Worm (Caenorhabditis elegans) whole organism, L1 larva: ENCODE results near the gene srt-73.

Experiments
- F16B12.6 ChIP-seq: fragments of 150-350 bp; optimal IDR thresholded peaks from 2 replicates; lab custom pipeline; 2014; ENCODE audit warnings: missing biosample characterization, missing genetic modification characterization
- ama-1 ChIP-seq: fragments of 150-350 bp; optimal IDR thresholded peaks from 2 replicates; lab custom pipeline; 2014
- blmp-1 ChIP-seq: fragments of 150-350 bp; optimal IDR thresholded peaks from 2 replicates; lab custom pipeline; 2014; ENCODE audit warnings: missing biosample characterization, missing genetic modification characterization
- ceh-8 ChIP-seq: fragments of 200-800 bp; sonication (Bioruptor generic); optimal IDR thresholded peaks from 2 replicates; lab custom pipeline; 2018; ENCODE audit warnings: mild to moderate bottlenecking, missing genetic modification characterization, moderate library complexity, missing compliant biosample characterization
- dpl-1 ChIP-seq, 3 experiments: fragments of 150-350 bp in 2 of 3; sonication (generic microtip) in 1 of 3; optimal IDR thresholded peaks; 2 replicates each; lab custom pipeline; 2014 to 2017; ENCODE audit warnings: missing biosample characterization in 3 of 3, missing genetic modification characterization in 3 of 3, missing genetic modification reagents in 3 of 3
- dsc-1 ChIP-seq: sonication (generic microtip); optimal IDR thresholded peaks from 2 replicates; lab custom pipeline; 2016; ENCODE audit warnings: mild to moderate bottlenecking, missing genetic modification characterization, missing compliant biosample characterization
- efl-1 ChIP-seq, 4 experiments: fragments of 150-350 bp; optimal IDR thresholded peaks in 3 of 4; peaks in 1 of 4; 1 replicate in 1 of 4; 2 replicates in 3 of 4; lab custom pipeline; 2014; ENCODE audit warnings: missing biosample characterization in 2 of 4, missing genetic modification characterization in 2 of 4, missing genetic modification reagents in 2 of 4
- efl-3 ChIP-seq: fragments of 200-800 bp; sonication (Bioruptor generic); optimal IDR thresholded peaks from 2 replicates; lab custom pipeline; 2018; ENCODE audit warnings: mild to moderate bottlenecking, missing genetic modification characterization, missing compliant biosample characterization
- egl-13 ChIP-seq: sonication (generic microtip); optimal IDR thresholded peaks from 2 replicates; lab custom pipeline; 2016; ENCODE audit warnings: missing genotype, missing genetic modification reagents, missing genetic modification characterization, missing compliant biosample characterization
- elt-3 ChIP-seq, 6 experiments: fragments of 150-350 bp in 1 of 6; sonication (generic microtip); optimal IDR thresholded peaks; 2 replicates each; lab custom pipeline; 2017 to 2018; ENCODE audit warnings: missing biosample characterization in 6 of 6, missing genetic modification characterization in 6 of 6, inconsistent platforms in 1 of 6
- fkh-4 ChIP-seq: sonication (generic microtip); optimal IDR thresholded peaks from 2 replicates; lab custom pipeline; 2016; ENCODE audit warnings: missing compliant biosample characterization, missing genetic modification characterization, borderline replicate concordance
- hlh-17 ChIP-seq: fragments of 200-800 bp; sonication (Bioruptor generic); optimal IDR thresholded peaks from 2 replicates; lab custom pipeline; 2018; ENCODE audit warnings: missing genetic modification characterization, mild to moderate bottlenecking, missing compliant biosample characterization, moderate library complexity, borderline replicate concordance
- hlh-4 ChIP-seq: sonication (generic microtip); optimal IDR thresholded peaks from 2 replicates; lab custom pipeline; 2016; ENCODE audit warnings: mild to moderate bottlenecking, missing genetic modification characterization, missing compliant biosample characterization
- isw-1 ChIP-seq: fragments of 200-800 bp; sonication (Bioruptor generic); IDR thresholded peaks from 2 replicates; pipeline ENCODE4 v1.3.6; 2022; ENCODE audit warnings: missing genetic modification characterization, missing compliant biosample characterization
- lin-13 ChIP-seq: fragments of 150-350 bp; optimal IDR thresholded peaks from 2 replicates; lab custom pipeline; 2014; ENCODE audit warnings: missing biosample characterization, missing genetic modification reagents, missing genetic modification characterization
- lin-14 ChIP-seq: fragments of 200-800 bp; sonication (Bioruptor generic); optimal IDR thresholded peaks from 2 replicates; lab custom pipeline; 2018; ENCODE audit warnings: mild to moderate bottlenecking, missing genetic modification characterization, moderate library complexity, missing compliant biosample characterization
- lin-35 ChIP-seq, 2 experiments: fragments of 150-350 bp; optimal IDR thresholded peaks; 2 replicates each; lab custom pipeline; 2014; ENCODE audit warnings: missing biosample characterization in 2 of 2, missing genetic modification characterization in 2 of 2, missing genetic modification reagents in 2 of 2
- lir-3 ChIP-seq: sonication (generic microtip); optimal IDR thresholded peaks from 2 replicates; lab custom pipeline; 2016; ENCODE audit warnings: mild to moderate bottlenecking, missing genetic modification characterization, moderate library complexity, missing compliant biosample characterization; ENCODE audit not compliant: poor library complexity
- lsy-2 ChIP-seq, 2 experiments: fragments of 150-350 bp; optimal IDR thresholded peaks; 2 replicates each; lab custom pipeline; 2014; ENCODE audit warnings: missing biosample characterization in 2 of 2, missing genetic modification characterization in 2 of 2
- mdl-1 ChIP-seq, 2 experiments: fragments of 150-350 bp; optimal IDR thresholded peaks; 2 replicates each; lab custom pipeline; 2014 to 2017; ENCODE audit warnings: missing biosample characterization in 2 of 2, missing genetic modification characterization in 2 of 2, inconsistent platforms in 1 of 2
- mep-1 ChIP-seq: fragments of 150-350 bp; optimal IDR thresholded peaks from 2 replicates; lab custom pipeline; 2014; ENCODE audit warnings: missing biosample characterization, missing genetic modification characterization
- nhr-19 ChIP-seq: fragments of 200-800 bp; sonication (Bioruptor generic); conservative IDR thresholded peaks from 2 replicates; pipeline ENCODE4 v1.3.6; 2022; ENCODE audit warnings: missing genetic modification characterization, missing compliant biosample characterization
- nhr-20 ChIP-seq: sonication (generic microtip); optimal IDR thresholded peaks from 2 replicates; lab custom pipeline; 2016; ENCODE audit warnings: mild to moderate bottlenecking, missing genetic modification characterization, missing compliant biosample characterization
- nhr-237 ChIP-seq: fragments of 150-350 bp; optimal IDR thresholded peaks from 2 replicates; lab custom pipeline; 2014; ENCODE audit warnings: missing biosample characterization, missing genetic modification characterization
- nhr-47 ChIP-seq: sonication (generic microtip); optimal IDR thresholded peaks from 2 replicates; lab custom pipeline; 2016; ENCODE audit warnings: mild to moderate bottlenecking, missing genetic modification characterization, moderate library complexity, missing compliant biosample characterization
- nhr-71 ChIP-seq: sonication (generic microtip); optimal IDR thresholded peaks from 2 replicates; lab custom pipeline; 2016; ENCODE audit warnings: mild to moderate bottlenecking, missing genetic modification characterization, moderate library complexity, missing compliant biosample characterization
- nhr-76 ChIP-seq: sonication (generic microtip); optimal IDR thresholded peaks from 2 replicates; lab custom pipeline; 2017; ENCODE audit warnings: missing biosample characterization, missing genetic modification characterization
- nhr-84 ChIP-seq: sonication (generic microtip); optimal IDR thresholded peaks from 2 replicates; lab custom pipeline; 2017; ENCODE audit warnings: missing biosample characterization, missing genetic modification characterization
- nhr-85 ChIP-seq: sonication (generic microtip); peaks from one replicate; lab custom pipeline; 2016; ENCODE audit warnings: missing genetic modification characterization, inconsistent platforms, missing compliant biosample characterization
- pax-3 ChIP-seq: fragments of 200-800 bp; sonication (Bioruptor generic); optimal IDR thresholded peaks from 2 replicates; lab custom pipeline; 2018; ENCODE audit warnings: mild to moderate bottlenecking, missing genetic modification characterization, moderate library complexity, missing compliant biosample characterization
- rnt-1 ChIP-seq: sonication (generic microtip); optimal IDR thresholded peaks from 2 replicates; lab custom pipeline; 2016; ENCODE audit warnings: mild to moderate bottlenecking, missing genetic modification characterization, moderate library complexity, missing compliant biosample characterization
- snpc-4 ChIP-seq: fragments of 150-350 bp; optimal IDR thresholded peaks from 2 replicates; lab custom pipeline; 2014; ENCODE audit warnings: missing biosample characterization, missing genetic modification characterization
- snu-23 ChIP-seq: sonication (generic microtip); optimal IDR thresholded peaks from 2 replicates; lab custom pipeline; 2016; ENCODE audit warnings: missing genetic modification characterization, missing compliant biosample characterization
- sox-4 ChIP-seq: sonication (generic microtip); optimal IDR thresholded peaks from 2 replicates; lab custom pipeline; 2016; ENCODE audit warnings: missing genetic modification characterization, missing compliant biosample characterization
- sptf-1 ChIP-seq: fragments of 150-350 bp; optimal IDR thresholded peaks from 2 replicates; lab custom pipeline; 2014; ENCODE audit warnings: missing biosample characterization, missing genetic modification characterization
- swsn-7 ChIP-seq: sonication (generic microtip); optimal IDR thresholded peaks from 2 replicates; lab custom pipeline; 2016; ENCODE audit warnings: missing genetic modification characterization, missing compliant biosample characterization
- tbx-2 ChIP-seq: sonication (generic microtip); optimal IDR thresholded peaks from 2 replicates; lab custom pipeline; 2016; ENCODE audit warnings: missing genetic modification characterization, missing compliant biosample characterization
- unc-30 ChIP-seq: sonication (generic microtip); optimal IDR thresholded peaks from 2 replicates; lab custom pipeline; 2017; ENCODE audit warnings: missing biosample characterization, missing genetic modification characterization
- unc-62 ChIP-seq: fragments of 150-350 bp; optimal IDR thresholded peaks from 2 replicates; lab custom pipeline; 2014; ENCODE audit warnings: missing biosample characterization, missing genetic modification reagents, missing genetic modification characterization
- ztf-11 ChIP-seq, 2 experiments: sonication (generic microtip); optimal IDR thresholded peaks; 2 replicates each; lab custom pipeline; 2016 to 2017; ENCODE audit warnings: missing genetic modification characterization in 2 of 2, missing biosample characterization in 1 of 2, missing compliant biosample characterization in 1 of 2
- ztf-4 ChIP-seq: fragments of 150-350 bp; optimal IDR thresholded peaks from 2 replicates; lab custom pipeline; 2014; ENCODE audit warnings: missing biosample characterization, missing genetic modification characterization

The srt-73 gene

DNA sequence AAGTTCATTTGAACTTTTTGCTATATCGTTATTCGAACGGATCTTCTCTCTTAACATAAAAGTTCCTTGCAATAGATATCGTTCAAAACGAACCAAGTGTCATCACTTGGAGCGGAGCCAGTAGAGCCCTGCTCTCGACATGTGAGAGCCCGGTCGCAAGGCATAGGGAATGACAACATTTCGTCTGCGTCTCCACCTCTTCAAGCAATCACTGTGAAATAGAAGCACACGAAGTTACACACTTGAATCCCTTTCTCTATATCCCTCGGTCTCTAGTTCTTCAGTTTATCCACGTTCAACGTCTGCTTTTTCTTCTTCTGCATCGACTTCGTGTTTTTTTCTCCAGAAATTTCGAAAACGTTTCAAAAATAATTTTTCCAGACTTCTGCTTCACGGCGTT, 24.2 kb downstream of the srt-73 start, which contains the start of gene C49H3.6 (continued):
- TF ChIP-seq isw-1 (GFP tag; lab: Robert Waterston, UW): peak; percentile 18; the same call in 1 of the 2 replicates
- no peak for TF ChIP-seq efl-3 (GFP tag; lab: Kevin White, UChicago)
- TF ChIP-seq elt-3 (tag; optimal IDR thresholded peaks at IDR 0.05; lab: Kevin White, UChicago): no peak
- TF ChIP-seq, all 84 proteins: peak for 23

DNA sequence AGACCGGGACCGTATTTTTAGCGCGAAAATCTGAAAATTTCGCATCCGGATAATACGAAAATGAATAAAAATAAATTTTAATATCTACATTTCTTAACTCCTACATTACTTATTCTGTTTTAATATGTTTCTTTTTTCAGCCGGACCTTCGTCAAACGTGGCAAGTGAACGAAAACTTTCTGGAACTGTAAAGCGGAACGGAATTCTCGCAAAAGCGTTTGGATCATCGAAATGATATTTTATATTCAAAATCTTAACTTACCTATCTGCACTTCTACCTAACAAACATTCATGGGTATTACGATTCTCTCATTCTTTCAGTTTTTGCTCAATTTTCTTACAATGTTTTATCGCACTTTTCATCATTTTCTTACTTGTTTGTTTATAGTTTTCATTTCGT, 27.5 kb downstream of the srt-73 start:
- no peak for TF ChIP-seq unc-30 (tag; lab: Kevin White, UChicago)
- no peak for TF ChIP-seq efl-1 (optimal IDR thresholded peaks at IDR 0.05; lab: Kevin White, UChicago)
- peak in 1 of 2 experiments; percentile 91 for TF ChIP-seq efl-1 (GFP tag; optimal IDR thresholded peaks at IDR 0.05 in 1 of 2; lab: Kevin White, UChicago)

DNA sequence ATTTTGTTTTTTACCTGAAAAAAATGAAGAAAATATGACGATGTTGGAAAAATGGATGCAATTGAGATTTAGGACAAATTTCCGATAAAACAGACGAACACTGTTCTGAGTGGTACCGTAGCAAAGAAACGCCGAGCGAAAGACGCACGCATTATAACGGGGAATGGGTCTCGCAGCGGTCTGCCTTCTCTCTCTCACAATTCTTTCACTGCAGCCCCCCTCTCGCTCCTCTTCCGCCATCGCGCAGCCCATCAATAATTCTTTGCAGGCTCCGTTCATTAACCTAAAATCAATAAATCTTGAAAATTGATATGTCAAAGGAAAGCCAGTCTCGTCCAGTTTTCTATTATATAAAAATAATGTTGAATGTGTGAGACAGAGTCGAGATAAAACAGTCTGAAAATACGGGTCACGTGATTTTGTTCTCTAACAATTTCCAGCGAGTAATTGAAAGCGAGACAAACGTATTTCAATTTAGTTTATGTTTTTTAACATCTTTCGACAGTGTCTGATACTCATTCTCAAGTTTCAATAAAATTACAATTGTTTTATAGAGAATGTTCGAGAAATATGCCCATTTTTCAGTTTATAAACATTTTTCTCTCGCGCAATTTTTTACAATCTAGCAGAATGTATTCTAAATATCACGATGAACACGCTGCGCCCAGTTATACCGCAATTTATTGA, 30.5 kb downstream of the srt-73 start:
- TF ChIP-seq lin-14 (peak; percentile 49), snu-23 (peak; percentile 37), nhr-237 (tag; lab: Kevin White, UChicago) (no peak), dpl-1 (GFP tag; optimal IDR thresholded peaks at IDR 0.05; lab: Kevin White, UChicago) (no peak), nhr-47 (tag; lab: Kevin White, UChicago) (peak; percentile 34), hlh-17 (no peak), swsn-7 (tag; lab: Kevin White, UChicago) (peak; percentile 20), nhr-71 (peak; percentile 38), fkh-4 (no peak), mep-1 (tag; lab: Kevin White, UChicago) (peak; percentile 53), lsy-2 (tag; optimal IDR thresholded peaks at IDR 0.05; lab: Kevin White, UChicago) (peak; percentile 18 to 51), sox-4 (tag; lab: Kevin White, UChicago) (no peak), efl-1 (optimal IDR thresholded peaks at IDR 0.05; lab: Kevin White, UChicago) (peak in 1 of 2 experiments; percentile 32), efl-1 (GFP tag; optimal IDR thresholded peaks at IDR 0.05 in 1 of 2; lab: Kevin White, UChicago) (peak; percentile 9 to 92), mdl-1 (tag; optimal IDR thresholded peaks at IDR 0.05; lab: Kevin White, UChicago) (peak in 1 of 2 experiments; percentile 13), rnt-1 (no peak), lin-35 (GFP tag; optimal IDR thresholded peaks at IDR 0.05; lab: Kevin White, UChicago) (peak; percentile 3 to 23), egl-13 (tag; lab: Kevin White, UChicago) (peak; percentile 41), tbx-2 (peak; percentile 3)

DNA sequence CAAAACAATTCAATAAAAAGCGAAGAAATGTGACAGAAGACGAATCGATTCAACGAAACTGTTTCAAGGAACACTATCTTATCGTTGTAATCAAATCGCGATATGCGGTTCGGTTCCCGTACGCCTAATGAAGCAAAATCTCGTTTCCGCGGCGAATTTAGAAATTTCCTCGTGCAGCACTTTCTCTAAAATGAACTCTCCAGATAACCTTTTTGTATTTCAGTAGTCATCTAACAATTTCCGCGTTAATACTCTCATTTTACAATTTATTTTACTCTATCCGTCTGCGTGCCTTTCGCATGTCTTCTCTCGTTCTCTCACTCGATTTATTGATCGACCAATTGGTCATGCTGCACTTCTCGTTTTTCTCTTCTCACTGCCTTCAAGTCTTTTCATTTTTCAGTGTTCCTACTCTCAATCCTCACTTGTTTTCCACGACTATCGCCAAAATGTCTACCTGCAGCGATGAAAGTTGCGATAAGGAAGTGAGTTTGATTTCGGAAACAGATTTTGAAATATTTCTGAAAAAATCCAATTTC, 31.1 kb downstream of the srt-73 start, which contains the start of the genes npp-27 and ntl-4:
Gene npp-27 (minus strand): TSS at position 51 of the 539 bp plus-strand sequence.
Gene ntl-4 (plus strand): TSS at position 379 of the 539 bp plus-strand sequence.
- no peak for TF ChIP-seq efl-3 (GFP tag; lab: Kevin White, UChicago)
- TF ChIP-seq ama-1 (lab: Kevin White, UChicago): peak; percentile 57
- peak in 1 of 3 experiments; percentile 23 for TF ChIP-seq dpl-1 (GFP tag; optimal IDR thresholded peaks at IDR 0.05; lab: Kevin White, UChicago)
- TF ChIP-seq blmp-1: peak; percentile 18
- peak; percentile 53 for TF ChIP-seq nhr-71
- peak; percentile 13 for TF ChIP-seq F16B12.6
- peak; percentile 33 for TF ChIP-seq snu-23
- TF ChIP-seq ceh-8: no peak
- no peak for TF ChIP-seq sptf-1 (tag; lab: Kevin White, UChicago)
- no peak for TF ChIP-seq lir-3 (tag; lab: Kevin White, UChicago)
- no peak for TF ChIP-seq hlh-17
- TF ChIP-seq swsn-7 (tag; lab: Kevin White, UChicago): peak; percentile 37
- no peak for TF ChIP-seq ztf-11 (tag; optimal IDR thresholded peaks at IDR 0.05; lab: Kevin White, UChicago)
- no peak for TF ChIP-seq isw-1 (GFP tag; lab: Robert Waterston, UW)
- no peak for TF ChIP-seq mep-1 (tag; lab: Kevin White, UChicago)
- no peak for TF ChIP-seq unc-62 (GFP tag; lab: Kevin White, UChicago)
- no peak for TF ChIP-seq ztf-4
- no peak for TF ChIP-seq hlh-4
- no peak for TF ChIP-seq lin-13 (GFP tag; lab: Kevin White, UChicago)
- TF ChIP-seq nhr-76 (tag; lab: Kevin White, UChicago): no peak
- no peak for TF ChIP-seq unc-30 (tag; lab: Kevin White, UChicago)
- peak; percentile 10 to 66 for TF ChIP-seq lsy-2 (tag; optimal IDR thresholded peaks at IDR 0.05; lab: Kevin White, UChicago)
- TF ChIP-seq rnt-1: peak; percentile 2
- TF ChIP-seq nhr-20: peak; percentile 41
- TF ChIP-seq lin-35 (GFP tag; optimal IDR thresholded peaks at IDR 0.05; lab: Kevin White, UChicago): peak; percentile 21 to 51
- TF ChIP-seq pax-3: no peak
- TF ChIP-seq tbx-2: no peak
- TF ChIP-seq nhr-85: peak; percentile 18
- TF ChIP-seq dsc-1 (tag; lab: Kevin White, UChicago): peak; percentile 32
- peak; percentile 25 to 37 for TF ChIP-seq efl-1 (optimal IDR thresholded peaks at IDR 0.05; lab: Kevin White, UChicago)
- peak; percentile 29 to 80 for TF ChIP-seq efl-1 (GFP tag; optimal IDR thresholded peaks at IDR 0.05 in 1 of 2; lab: Kevin White, UChicago)
- peak; percentile 24 for TF ChIP-seq lin-14
- TF ChIP-seq nhr-84 (tag; lab: Kevin White, UChicago): no peak
- no peak for TF ChIP-seq snpc-4 (tag; lab: Kevin White, UChicago)
- peak; percentile 28; the same call in 1 of the 2 replicates for TF ChIP-seq nhr-19 (GFP tag; lab: Robert Waterston, UW)
